Worm (Caenorhabditis elegans): ENCODE measurements around the gene T23B7.2.

Gene T23B7.2

DNA sequence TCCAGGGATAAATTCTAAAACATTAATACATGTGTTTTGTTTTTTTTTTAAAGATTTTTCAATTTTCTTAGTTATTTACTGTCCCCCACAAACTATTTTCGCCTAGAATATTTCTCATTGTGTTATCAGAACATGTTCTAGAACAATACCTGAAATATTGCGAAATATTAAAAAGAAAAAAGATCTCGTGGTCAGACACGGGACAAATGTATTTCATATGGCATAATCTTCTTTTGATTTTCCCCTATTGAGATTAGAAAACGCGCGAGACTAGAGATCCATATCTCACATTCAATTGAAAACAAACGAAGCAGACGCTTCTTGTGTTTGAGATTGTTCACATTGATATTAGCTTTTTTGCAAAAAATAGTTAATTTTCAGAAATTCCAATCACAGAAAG lies 14.1 kb upstream of the T23B7.2 start (continued):
- TF ChIP-seq fkh-10 (GFP tag; optimal IDR thresholded peaks at IDR 0.05) (no peak), zag-1 (tag; optimal IDR thresholded peaks at IDR 0.05) (no peak)

- peak; percentile 2 for TF ChIP-seq lin-15B (tag; optimal IDR thresholded peaks at IDR 0.05)
- TF ChIP-seq nfya-1 (tag; optimal IDR thresholded peaks at IDR 0.05; ENCODE audit: insufficient read depth): peak; percentile 41
- TF ChIP-seq egl-27 (tag; optimal IDR thresholded peaks at IDR 0.05): no peak
- TF ChIP-seq skn-1 (tag; optimal IDR thresholded peaks at IDR 0.05): no peak
- peak; percentile 7 for TF ChIP-seq snpc-4 (tag; optimal IDR thresholded peaks at IDR 0.05)
- no peak for TF ChIP-seq zag-1 (tag; optimal IDR thresholded peaks at IDR 0.05)
These were observed 13.4 kb upstream of the T23B7.2 start for ce11 chrII:4855489-4855888.

DNA sequence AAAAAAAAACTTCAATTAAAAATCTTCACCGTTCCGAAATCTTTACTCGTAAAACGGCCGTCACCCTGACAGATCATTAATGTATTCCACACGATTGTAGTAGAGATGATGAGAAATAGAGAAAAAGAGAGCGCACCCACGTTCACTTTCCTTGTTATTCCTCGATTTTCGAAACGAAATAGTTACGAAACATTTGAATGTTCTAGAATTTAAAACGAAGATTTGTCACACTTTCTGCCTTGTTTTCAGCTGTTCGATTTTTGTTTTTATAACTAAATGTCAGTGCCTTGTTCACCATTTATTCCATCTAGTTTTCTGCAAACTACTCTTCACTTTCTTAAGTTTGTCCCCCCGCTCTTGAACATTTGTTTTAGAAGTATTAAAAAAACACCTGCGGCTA lies 12.7 kb upstream of the T23B7.2 start:
- TF ChIP-seq daf-12 (tag; optimal IDR thresholded peaks at IDR 0.05) (no peak), nhr-237 (tag; optimal IDR thresholded peaks at IDR 0.05) (no peak), nhr-25 (tag; optimal IDR thresholded peaks at IDR 0.05) (no peak), lin-15B (tag; optimal IDR thresholded peaks at IDR 0.05) (no peak), egl-27 (tag; optimal IDR thresholded peaks at IDR 0.05) (no peak), ZK546.5 (tag; optimal IDR thresholded peaks at IDR 0.05) (no peak), unc-39 (tag; optimal IDR thresholded peaks at IDR 0.05) (no peak), pqm-1 (tag; optimal IDR thresholded peaks at IDR 0.05) (no peak), mdl-1 (tag; optimal IDR thresholded peaks at IDR 0.05) (no peak), fkh-2 (tag; optimal IDR thresholded peaks at IDR 0.05) (no peak), R02D3.7 (tag; optimal IDR thresholded peaks at IDR 0.05) (no peak), elt-1 (tag; optimal IDR thresholded peaks at IDR 0.05) (no peak), zag-1 (tag; optimal IDR thresholded peaks at IDR 0.05) (no peak)

ce11 chrII:4851594-4852106 lies 9.6 kb upstream of the T23B7.2 start, which contains the start of gene dnj-9:
Gene dnj-9, plus strand, starts transcription at chrII:4852056.
- no peak for TF ChIP-seq unc-39 (tag; optimal IDR thresholded peaks at IDR 0.05)
- TF ChIP-seq elt-1 (tag; optimal IDR thresholded peaks at IDR 0.05): peak; percentile 74
- peak; percentile 29 for TF ChIP-seq fos-1 (tag; optimal IDR thresholded peaks at IDR 0.05)
- TF ChIP-seq tbx-2 (tag; optimal IDR thresholded peaks at IDR 0.05): peak; percentile 94
- TF ChIP-seq nhr-43 (tag; optimal IDR thresholded peaks at IDR 0.05; ENCODE audit: poor library complexity, severe bottlenecking): peak; percentile 95
- TF ChIP-seq fkh-2 (tag; optimal IDR thresholded peaks at IDR 0.05): no peak
- no peak for TF ChIP-seq sea-2 (GFP tag; optimal IDR thresholded peaks at IDR 0.05)
- TF ChIP-seq elt-2 (tag; optimal IDR thresholded peaks at IDR 0.05): peak; percentile 91
- TF ChIP-seq ceh-28 (tag; optimal IDR thresholded peaks at IDR 0.05): peak; percentile 84
- TF ChIP-seq nhr-237 (tag; optimal IDR thresholded peaks at IDR 0.05): no peak
- TF ChIP-seq daf-12 (tag; optimal IDR thresholded peaks at IDR 0.05): peak; percentile 17
- TF ChIP-seq pha-4 (tag; optimal IDR thresholded peaks at IDR 0.05): peak; percentile 97
- TF ChIP-seq skn-1 (tag; optimal IDR thresholded peaks at IDR 0.05): peak; percentile 88
- TF ChIP-seq egl-5 (tag; optimal IDR thresholded peaks at IDR 0.05): peak; percentile 84
- TF ChIP-seq mdl-1 (tag; optimal IDR thresholded peaks at IDR 0.05): no peak
- TF ChIP-seq nhr-25 (tag; optimal IDR thresholded peaks at IDR 0.05): peak; percentile 93
- peak; percentile 75 for TF ChIP-seq hmg-11 (tag; optimal IDR thresholded peaks at IDR 0.05)
- no peak for TF ChIP-seq ceh-16 (tag; optimal IDR thresholded peaks at IDR 0.05)
- TF ChIP-seq zag-1 (tag; optimal IDR thresholded peaks at IDR 0.05): peak; percentile 40
- TF ChIP-seq aly-2 (tag; optimal IDR thresholded peaks at IDR 0.05): no peak
- no peak for TF ChIP-seq ceh-9 (tag; optimal IDR thresholded peaks at IDR 0.05)
- peak; percentile 93 for TF ChIP-seq lsy-12 (tag; optimal IDR thresholded peaks at IDR 0.05)
- peak; percentile 49 for TF ChIP-seq lin-39 (tag; optimal IDR thresholded peaks at IDR 0.05)
- TF ChIP-seq nhr-23 (tag; optimal IDR thresholded peaks at IDR 0.05): peak; percentile 99
- peak; percentile 48 for TF ChIP-seq ZK546.5 (tag; optimal IDR thresholded peaks at IDR 0.05)
- TF ChIP-seq ceh-82 (tag; optimal IDR thresholded peaks at IDR 0.05): peak; percentile 31
- TF ChIP-seq ztf-4 (tag; optimal IDR thresholded peaks at IDR 0.05): peak; percentile 63
- peak; percentile 29 for TF ChIP-seq nhr-77 (tag; optimal IDR thresholded peaks at IDR 0.05)
- peak; percentile 94 for TF ChIP-seq jun-1 (tag; optimal IDR thresholded peaks at IDR 0.05)
- no peak for TF ChIP-seq mml-1 (tag; optimal IDR thresholded peaks at IDR 0.05)
- TF ChIP-seq unc-62 (GFP tag; optimal IDR thresholded peaks at IDR 0.05): peak; percentile 40
- TF ChIP-seq egl-27 (tag; optimal IDR thresholded peaks at IDR 0.05): peak; percentile 0
- TF ChIP-seq nfya-1 (tag; optimal IDR thresholded peaks at IDR 0.05; ENCODE audit: insufficient read depth): peak; percentile 93
- no peak for TF ChIP-seq nhr-76 (tag; optimal IDR thresholded peaks at IDR 0.05)
- TF ChIP-seq elt-3 (tag; optimal IDR thresholded peaks at IDR 0.05): no peak
- TF ChIP-seq ama-1 (optimal IDR thresholded peaks at IDR 0.05): peak; percentile 75
- TF ChIP-seq ztf-11 (tag; optimal IDR thresholded peaks at IDR 0.05): no peak
- peak; percentile 91 for TF ChIP-seq lin-15B (tag; optimal IDR thresholded peaks at IDR 0.05)
- TF ChIP-seq nhr-11 (tag; optimal IDR thresholded peaks at IDR 0.05): peak; percentile 58
- peak; percentile 86 for TF ChIP-seq R02D3.7 (tag; optimal IDR thresholded peaks at IDR 0.05)
- TF ChIP-seq fkh-10 (GFP tag; optimal IDR thresholded peaks at IDR 0.05): peak; percentile 77
- no peak for TF ChIP-seq nhr-28 (tag; optimal IDR thresholded peaks at IDR 0.05)
- TF ChIP-seq nhr-12 (tag; optimal IDR thresholded peaks at IDR 0.05): no peak
- peak; percentile 39 for TF ChIP-seq pqm-1 (tag; optimal IDR thresholded peaks at IDR 0.05)
